Worm (Caenorhabditis elegans): ENCODE data around the gene F55H2.8.

DNA sequence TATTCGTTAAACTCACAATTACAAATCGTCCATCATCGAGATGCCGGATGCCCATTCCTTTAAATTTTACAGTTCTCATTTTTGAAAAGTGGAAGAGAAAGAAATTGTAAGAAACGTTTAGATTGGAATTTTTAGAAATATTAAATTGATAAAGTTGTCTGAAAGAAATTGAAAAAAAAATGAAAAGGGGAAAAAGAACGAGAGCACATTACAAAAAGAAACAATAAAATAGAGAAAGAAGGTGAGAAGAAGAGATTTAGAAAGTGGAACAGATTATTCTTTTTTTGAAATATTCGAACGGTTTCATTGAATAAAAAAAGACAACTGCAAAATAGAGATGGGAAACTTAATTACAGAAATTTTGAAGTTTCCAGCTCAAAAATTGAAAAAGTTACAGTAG lies 47.5 kb downstream of the F55H2.8 start, which contains the start of gene C48B4.8:
- TF ChIP-seq ama-1 (optimal IDR thresholded peaks at IDR 0.05), result no peak
- no peak for TF ChIP-seq gmeb-2 (tag; optimal IDR thresholded peaks at IDR 0.05)
- no peak for TF ChIP-seq nhr-11 (tag; optimal IDR thresholded peaks at IDR 0.05)
- no peak for TF ChIP-seq unc-42 (tag; optimal IDR thresholded peaks at IDR 0.05)
- TF ChIP-seq ets-4 (tag; optimal IDR thresholded peaks at IDR 0.05), result no peak
- no peak for TF ChIP-seq unc-55 (GFP tag; optimal IDR thresholded peaks at IDR 0.05)
- TF ChIP-seq pha-4 (tag; optimal IDR thresholded peaks at IDR 0.05), result no peak
- TF ChIP-seq elt-2 (tag; optimal IDR thresholded peaks at IDR 0.05), result no peak
- TF ChIP-seq sox-4 (tag; optimal IDR thresholded peaks at IDR 0.05), result no peak
- no peak for TF ChIP-seq Y22D7AL.16 (tag; optimal IDR thresholded peaks at IDR 0.05)
- TF ChIP-seq hlh-6 (tag; optimal IDR thresholded peaks at IDR 0.05), result no peak
- TF ChIP-seq ceh-14 (tag; optimal IDR thresholded peaks at IDR 0.05), result no peak
- no peak for TF ChIP-seq lim-6 (tag; optimal IDR thresholded peaks at IDR 0.05)

Data from whole organism, late embryonic.